Worm (Caenorhabditis elegans): Measurements from ENCODE around the gene T10B5.7.
A peak's percentile ranks its signal among the peaks of the same experiment; 100 is the strongest.

The T10B5.7 gene

ce11 chrV:1869682-1870081, 23.7 kb downstream of the T10B5.7 start, which contains the start of gene T10B5.3:
TSS of gene T10B5.3 (minus strand) at chrV:1869782.
- TF ChIP-seq R02D3.7 (tag; optimal IDR thresholded peaks at IDR 0.05) (no peak), sdz-12 (GFP tag; optimal IDR thresholded peaks at IDR 0.05) (no peak), nhr-48 (tag; optimal IDR thresholded peaks at IDR 0.05) (no peak), nhr-41 (GFP tag; IDR thresholded peaks at IDR 0.05) (no peak), vab-7 (GFP tag; IDR thresholded peaks at IDR 0.05) (no peak), dmd-6 (GFP tag; IDR thresholded peaks at IDR 0.05) (no peak), daf-19 (GFP tag; conservative IDR thresholded peaks at IDR 0.05) (no peak), nhr-28 (tag; optimal IDR thresholded peaks at IDR 0.05) (no peak), set-16 (GFP tag; IDR thresholded peaks at IDR 0.05) (no peak), F10B5.3 (tag; optimal IDR thresholded peaks at IDR 0.05) (no peak), mxl-3 (GFP tag; optimal IDR thresholded peaks at IDR 0.05) (no peak), lin-29 (GFP tag; IDR thresholded peaks at IDR 0.05) (no peak), zfp-3 (GFP tag; conservative IDR thresholded peaks at IDR 0.05) (no peak), lin-13 (GFP tag; optimal IDR thresholded peaks at IDR 0.05) (no peak), jun-1 (tag; optimal IDR thresholded peaks at IDR 0.05) (no peak)

ce11 chrV:1870515-1870940, 24.5 kb downstream of the T10B5.7 start:
- TF ChIP-seq F44E2.7 (GFP tag; IDR thresholded peaks at IDR 0.05): 0 out of 2 replicates have a peak, but pooled peaks have one; percentile 22
- TF ChIP-seq dmd-8 (GFP tag; IDR thresholded peaks at IDR 0.05): 0 out of 2 replicates have a peak, but pooled peaks have one; percentile 23
- no peak for TF ChIP-seq hmg-1.1 (GFP tag; IDR thresholded peaks at IDR 0.05)
- TF ChIP-seq dpl-1 (GFP tag; optimal IDR thresholded peaks at IDR 0.05): peak; percentile 14
- TF ChIP-seq lin-15B (tag; optimal IDR thresholded peaks at IDR 0.05): no peak
- peak; percentile 41; the same call in 1 of the 2 replicates for TF ChIP-seq Y48G9A.11 (GFP tag; IDR thresholded peaks at IDR 0.05)
- TF ChIP-seq mes-2 (tag; optimal IDR thresholded peaks at IDR 0.05; ENCODE audit: poor library complexity, severe bottlenecking): peak; percentile 18
- peak; percentile 67 for TF ChIP-seq lin-38 (GFP tag; IDR thresholded peaks at IDR 0.05)
- TF ChIP-seq F49E8.2 (tag; optimal IDR thresholded peaks at IDR 0.05; ENCODE audit: borderline replicate concordance): peak; percentile 7
- TF ChIP-seq gei-8 (GFP tag; optimal IDR thresholded peaks at IDR 0.05): no peak
- TF ChIP-seq unc-130 (GFP tag; optimal IDR thresholded peaks at IDR 0.05): peak; percentile 54

- TF ChIP-seq zip-11 (GFP tag; IDR thresholded peaks at IDR 0.05): no peak
- TF ChIP-seq hlh-11 (tag; optimal IDR thresholded peaks at IDR 0.05): peak; percentile 80
- peak; percentile 63; the same call in 1 of the 2 replicates for TF ChIP-seq ZK337.2 (GFP tag; IDR thresholded peaks at IDR 0.05)
- TF ChIP-seq madf-5 (GFP tag; IDR thresholded peaks at IDR 0.05): 0 out of 4 replicates have a peak, but pooled peaks of 1 of the 2 experiments have one; percentile 32
- no peak for TF ChIP-seq daf-12 (tag; optimal IDR thresholded peaks at IDR 0.05)
- TF ChIP-seq sdz-12 (GFP tag; optimal IDR thresholded peaks at IDR 0.05): no peak
- no peak for TF ChIP-seq tag-97 (GFP tag; IDR thresholded peaks at IDR 0.05)
- no peak for TF ChIP-seq dmd-8 (GFP tag; IDR thresholded peaks at IDR 0.05)
- TF ChIP-seq zfp-3 (GFP tag; conservative IDR thresholded peaks at IDR 0.05): 0 out of 2 replicates have a peak, but pooled peaks have one; percentile 40
- no peak for TF ChIP-seq R02D3.7 (tag; optimal IDR thresholded peaks at IDR 0.05)
- TF ChIP-seq tra-1 (GFP tag; IDR thresholded peaks at IDR 0.05): peak; percentile 65
- TF ChIP-seq pqm-1 (tag; optimal IDR thresholded peaks at IDR 0.05): peak; percentile 36
- peak; percentile 76 for TF ChIP-seq arid-1 (GFP tag; conservative IDR thresholded peaks at IDR 0.05)
- peak; percentile 92 for TF ChIP-seq nhr-11 (tag; optimal IDR thresholded peaks at IDR 0.05)
- peak; percentile 97 for TF ChIP-seq lin-38 (GFP tag; IDR thresholded peaks at IDR 0.05)
- TF ChIP-seq ZK546.5 (tag; optimal IDR thresholded peaks at IDR 0.05): no peak
- peak; percentile 80 for TF ChIP-seq egl-43 (GFP tag; IDR thresholded peaks at IDR 0.05)
- peak; percentile 22 for TF ChIP-seq nhr-102 (tag; optimal IDR thresholded peaks at IDR 0.05)
- no peak for TF ChIP-seq daf-16 (GFP tag; optimal IDR thresholded peaks at IDR 0.05)
- peak; percentile 46 for TF ChIP-seq daf-16 (tag; optimal IDR thresholded peaks at IDR 0.05)
- peak; percentile 91 for TF ChIP-seq hlh-30 (tag; optimal IDR thresholded peaks at IDR 0.05; ENCODE audit: insufficient read depth)
- TF ChIP-seq F44E2.7 (GFP tag; IDR thresholded peaks at IDR 0.05): no peak
- peak; percentile 92 for TF ChIP-seq lin-13 (GFP tag; optimal IDR thresholded peaks at IDR 0.05)
- no peak for TF ChIP-seq nhr-111 (GFP tag; optimal IDR thresholded peaks at IDR 0.05)
- peak; percentile 93 for TF ChIP-seq mep-1 (tag; optimal IDR thresholded peaks at IDR 0.05)
- peak; percentile 98 for TF ChIP-seq aha-1 (tag)
- TF ChIP-seq ceh-44 (GFP tag; IDR thresholded peaks at IDR 0.05): peak; percentile 60; the same call in 1 of the 2 replicates
- TF ChIP-seq madf-9 (GFP tag; conservative IDR thresholded peaks at IDR 0.05): no peak
These were observed 25.8 kb downstream of the T10B5.7 start, which contains the start of the genes T10B5.4 and cct-7 for ce11 chrV:1871768-1872296. TSS of gene T10B5.4 (minus strand) at chrV:1871807. TSS of gene cct-7 (plus strand) at chrV:1872246.
